Worm (Caenorhabditis elegans): Measurements from ENCODE around the gene F48F7.3.
"Not testable (repeated sequence)": the region's sequence is repeated elsewhere in the genome, so short reads cannot be mapped to it uniquely, and the experiment has no call there.

The F48F7.3 gene

DNA sequence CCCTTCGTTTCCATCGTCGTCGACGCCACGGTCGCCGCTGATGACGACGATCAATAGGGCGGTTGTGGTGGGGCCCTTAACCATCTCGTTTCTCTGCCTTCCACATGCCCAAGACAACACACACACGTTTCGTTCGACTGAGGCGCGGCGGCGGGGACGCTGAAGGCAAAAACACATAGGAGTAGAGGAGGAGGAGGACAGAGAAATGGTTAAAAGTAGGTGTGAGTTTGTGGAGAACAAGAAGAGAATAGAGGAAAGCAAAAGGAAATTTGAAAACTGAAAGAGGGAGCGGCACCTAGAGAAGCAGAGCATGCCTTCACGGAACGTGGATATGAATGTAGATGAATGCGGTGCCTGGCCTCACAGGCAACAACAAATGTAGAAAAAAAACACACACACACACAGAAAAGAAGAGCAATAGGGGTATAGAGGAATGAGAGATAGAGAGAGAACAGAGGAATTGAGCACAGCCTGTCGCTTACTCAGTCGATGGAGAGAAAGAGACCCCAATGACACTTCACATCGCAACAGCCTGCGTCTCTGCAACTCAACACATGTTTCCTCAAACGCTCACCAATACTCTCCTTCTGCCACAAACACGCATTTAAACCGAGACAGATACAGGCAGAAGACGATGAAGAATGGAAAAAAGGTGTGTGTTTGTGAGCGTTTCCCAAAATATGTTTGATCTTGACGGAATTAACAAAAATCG lies 6.1 kb downstream of the F48F7.3 start:
- TF ChIP-seq him-1 (tag; optimal IDR thresholded peaks at IDR 0.05), result peak; percentile 86
- TF ChIP-seq W03F9.2 (tag; optimal IDR thresholded peaks at IDR 0.05), result peak; percentile 57
- TF ChIP-seq dao-5 (tag; optimal IDR thresholded peaks at IDR 0.05), result no peak

DNA sequence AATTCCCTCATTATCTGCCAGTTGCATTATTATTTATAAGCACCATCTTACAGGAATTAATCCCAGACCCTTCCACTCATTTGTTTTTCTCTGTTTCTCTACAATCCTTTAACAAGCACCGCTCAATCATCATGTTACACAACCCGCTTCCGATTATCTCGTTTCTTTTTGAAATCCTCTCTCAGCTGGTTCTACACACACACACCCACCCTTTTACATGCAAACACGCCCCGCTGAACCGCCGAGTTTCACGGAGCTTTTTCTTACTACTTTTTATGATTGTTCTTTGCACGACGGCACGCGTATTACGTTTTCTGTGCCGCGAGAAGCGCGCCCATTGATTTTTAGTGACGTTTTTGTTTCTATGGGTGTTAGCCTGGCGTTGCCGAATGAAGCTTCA lies 10.5 kb downstream of the F48F7.3 start:
- TF ChIP-seq W03F9.2 (tag; optimal IDR thresholded peaks at IDR 0.05) (no peak), him-1 (tag; optimal IDR thresholded peaks at IDR 0.05) (no peak), dao-5 (tag; optimal IDR thresholded peaks at IDR 0.05) (no peak)

- no peak for TF ChIP-seq dao-5 (tag; optimal IDR thresholded peaks at IDR 0.05)
- TF ChIP-seq W03F9.2 (tag; optimal IDR thresholded peaks at IDR 0.05), result no peak
These were observed 11.3 kb downstream of the F48F7.3 start for ce11 chrX:13974448-13975071.

- TF ChIP-seq W03F9.2 (tag; optimal IDR thresholded peaks at IDR 0.05) (no peak), him-1 (tag; optimal IDR thresholded peaks at IDR 0.05) (no peak), dao-5 (tag; optimal IDR thresholded peaks at IDR 0.05) (no peak)
These were observed 12.0 kb downstream of the F48F7.3 start, which contains the start of gene F48F7.5 for ce11 chrX:13975314-13975713. Gene F48F7.5 (plus strand): TSS chrX:13975653.

ce11 chrX:13977439-13978118 lies 14.3 kb downstream of the F48F7.3 start, which contains the start of gene F48F7.6:
Gene F48F7.6 (plus strand): TSS chrX:13977829.
- TF ChIP-seq dao-5 (tag; optimal IDR thresholded peaks at IDR 0.05) (no peak), him-1 (tag; optimal IDR thresholded peaks at IDR 0.05) (peak; percentile 53), W03F9.2 (tag; optimal IDR thresholded peaks at IDR 0.05) (no peak)

DNA sequence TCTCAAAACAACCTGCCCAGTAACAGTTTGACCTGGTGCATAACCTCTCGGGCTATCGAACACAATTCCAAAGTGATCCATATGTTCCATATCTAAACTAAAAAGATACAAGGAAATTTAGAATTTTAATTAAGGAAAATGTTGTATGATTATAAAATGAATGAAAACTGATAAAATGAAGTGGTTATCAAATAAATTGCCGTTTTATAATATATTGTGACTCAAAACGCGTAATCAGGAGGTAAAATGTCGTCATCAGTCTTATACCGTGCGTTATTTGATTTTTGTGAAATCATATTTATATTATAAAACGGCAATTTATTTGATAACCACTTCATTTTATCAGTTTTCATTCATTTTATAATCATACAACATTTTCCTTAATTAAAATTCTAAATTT lies 17.1 kb downstream of the F48F7.3 start, which contains the start of gene arrd-24:
Gene arrd-24 (minus strand): TSS at position 101 of the 400 bp plus-strand sequence.
- not testable (repeated sequence) for TF ChIP-seq dao-5, him-1, W03F9.2 (tag; optimal IDR thresholded peaks at IDR 0.05)

- no peak for TF ChIP-seq dao-5 (tag; optimal IDR thresholded peaks at IDR 0.05)
- no peak for TF ChIP-seq W03F9.2 (tag; optimal IDR thresholded peaks at IDR 0.05)
- TF ChIP-seq him-1 (tag; optimal IDR thresholded peaks at IDR 0.05), result no peak
These were observed 23.0 kb downstream of the F48F7.3 start, which contains the start of gene irld-24 for ce11 chrX:13986307-13986706. Gene irld-24 (plus strand): TSS chrX:13986607.

ce11 chrX:13990680-13991079 lies 27.4 kb downstream of the F48F7.3 start, which contains the start of gene C31E10.11:
Gene C31E10.11 (minus strand): TSS chrX:13990780.
- TF ChIP-seq him-1 (tag; optimal IDR thresholded peaks at IDR 0.05) (no peak), W03F9.2 (tag; optimal IDR thresholded peaks at IDR 0.05) (no peak), dao-5 (tag; optimal IDR thresholded peaks at IDR 0.05) (no peak)

- no peak for TF ChIP-seq dao-5 (tag; optimal IDR thresholded peaks at IDR 0.05)
- TF ChIP-seq him-1 (tag; optimal IDR thresholded peaks at IDR 0.05), result no peak
- no peak for TF ChIP-seq W03F9.2 (tag; optimal IDR thresholded peaks at IDR 0.05)
These were observed 32.6 kb downstream of the F48F7.3 start, which contains the start of the genes C31E10.5 and C31E10.6 for ce11 chrX:13995803-13996388. Gene C31E10.5 (minus strand): TSS chrX:13995834. Gene C31E10.6 (plus strand): TSS chrX:13996338.

ce11 chrX:14000198-14000748 lies 37.0 kb downstream of the F48F7.3 start:
- no peak for TF ChIP-seq W03F9.2 (tag; optimal IDR thresholded peaks at IDR 0.05)
- TF ChIP-seq him-1 (tag; optimal IDR thresholded peaks at IDR 0.05), result no peak

DNA sequence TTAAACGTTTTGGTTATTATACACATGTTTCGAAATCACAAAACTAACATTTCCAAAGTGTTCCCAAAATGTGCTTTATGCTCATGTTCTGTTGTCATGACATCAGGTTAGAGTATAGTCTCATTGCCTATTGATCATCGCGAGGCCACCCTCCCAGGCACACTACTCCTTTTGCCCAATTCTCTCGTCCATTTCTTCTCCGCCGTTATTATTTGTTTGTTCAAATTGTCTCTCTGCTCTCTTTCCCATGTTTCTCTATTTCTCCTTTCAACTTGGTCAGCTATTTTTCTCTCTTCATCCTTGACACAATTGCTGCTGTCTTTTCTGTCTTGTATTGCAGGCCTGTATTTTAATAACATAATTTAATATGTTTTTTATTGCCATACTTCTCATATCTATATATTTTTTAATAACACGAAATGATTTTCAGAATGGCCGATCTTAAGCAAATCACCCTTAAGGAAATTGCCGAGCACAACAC lies 38.2 kb downstream of the F48F7.3 start, which contains the start of gene cytb-5.1:
Gene cytb-5.1 (plus strand): TSS at position 431 of the 481 bp plus-strand sequence.
- TF ChIP-seq dao-5 (tag; optimal IDR thresholded peaks at IDR 0.05), result no peak
- TF ChIP-seq him-1 (tag; optimal IDR thresholded peaks at IDR 0.05), result no peak
- TF ChIP-seq W03F9.2 (tag; optimal IDR thresholded peaks at IDR 0.05), result no peak

ce11 chrX:14002739-14003138 lies 39.4 kb downstream of the F48F7.3 start:
- TF ChIP-seq dao-5 (tag; optimal IDR thresholded peaks at IDR 0.05), result no peak
- TF ChIP-seq W03F9.2 (tag; optimal IDR thresholded peaks at IDR 0.05), result no peak

ce11 chrX:14003538-14003937 lies 40.2 kb downstream of the F48F7.3 start:
- TF ChIP-seq W03F9.2 (tag; optimal IDR thresholded peaks at IDR 0.05) (no peak), him-1 (tag; optimal IDR thresholded peaks at IDR 0.05) (no peak), dao-5 (tag; optimal IDR thresholded peaks at IDR 0.05) (no peak)

Measured in whole organism, L4/young adult.